Fruit fly (Drosophila melanogaster): ENCODE results near the gene aay.

The aay gene

dm6 chr3L:9396704-9397103, 26.3 kb upstream of the aay start (continued):
- TF ChIP-seq chinmo (GFP tag; IDR thresholded peaks at IDR 0.05; ENCODE audit: partially characterized antibody), result peak; percentile 75; the same call in 1 of the 4 replicates
- peak; percentile 67 for TF ChIP-seq crol (GFP tag; IDR thresholded peaks at IDR 0.05)
- TF ChIP-seq sima (GFP tag; optimal IDR thresholded peaks at IDR 0.05), result no peak
- TF ChIP-seq CG8290 (GFP tag; optimal IDR thresholded peaks at IDR 0.05), result no peak
- TF ChIP-seq CG8290 (tag; optimal IDR thresholded peaks at IDR 0.05), result peak in 1 of 2 experiments; percentile 21
- no peak for TF ChIP-seq CG12942 (GFP tag; optimal IDR thresholded peaks at IDR 0.05)
- TF ChIP-seq Optix (GFP tag; IDR thresholded peaks at IDR 0.05), result no peak

DNA sequence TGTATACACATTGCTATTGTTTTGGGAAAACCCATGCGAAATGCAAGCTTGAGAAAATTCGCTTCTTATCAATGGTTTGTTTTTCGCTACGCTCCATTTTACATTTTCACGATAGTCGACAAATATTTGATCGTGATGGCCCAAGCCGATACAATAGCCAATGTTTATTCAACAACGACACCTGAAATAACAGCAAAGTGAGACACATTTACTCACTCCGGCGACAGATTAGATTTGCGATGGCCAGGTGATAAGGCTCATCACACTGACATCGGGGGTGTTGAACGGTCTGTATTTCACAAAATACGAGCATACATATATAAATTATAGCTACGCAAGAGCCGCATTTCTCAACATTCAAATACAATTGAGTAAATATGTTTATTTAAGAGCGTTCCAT, 25.9 kb upstream of the aay start:
- TF ChIP-seq CG34376 (GFP tag; optimal IDR thresholded peaks at IDR 0.05), result peak; percentile 75
- peak; percentile 84 for TF ChIP-seq cwo (GFP tag; optimal IDR thresholded peaks at IDR 0.05)
- peak; percentile 33; the same call in 1 of the 2 replicates for TF ChIP-seq CG14441 (GFP tag; IDR thresholded peaks at IDR 0.05)
- TF ChIP-seq nau (GFP tag; optimal IDR thresholded peaks at IDR 0.05), result peak; percentile 82
- no peak for TF ChIP-seq nerfin-2 (GFP tag; IDR thresholded peaks at IDR 0.05; ENCODE audit: partially characterized antibody)
- TF ChIP-seq luna (GFP tag; optimal IDR thresholded peaks at IDR 0.05), result peak; percentile 82
- no peak for TF ChIP-seq CG10462 (GFP tag; optimal IDR thresholded peaks at IDR 0.05)
- TF ChIP-seq Dek (tag; optimal IDR thresholded peaks at IDR 0.05), result peak; percentile 40
- no peak for TF ChIP-seq CG6791 (GFP tag; IDR thresholded peaks at IDR 0.05; ENCODE audit: partially characterized antibody)
- TF ChIP-seq CG3065 (GFP tag; optimal IDR thresholded peaks at IDR 0.05), result no peak
- TF ChIP-seq CG4404 (GFP tag; IDR thresholded peaks at IDR 0.05), result no peak
- TF ChIP-seq rib (GFP tag; IDR thresholded peaks at IDR 0.05), result peak; percentile 33; the same call in 1 of the 2 replicates
- TF ChIP-seq mirr (GFP tag; optimal IDR thresholded peaks at IDR 0.05), result peak; percentile 92
- TF ChIP-seq CG1832 (GFP tag; optimal IDR thresholded peaks at IDR 0.05), result no peak
- TF ChIP-seq cas (GFP tag; IDR thresholded peaks at IDR 0.05), result peak; percentile 64; the same call in 1 of the 2 replicates
- TF ChIP-seq Bteb2 (GFP tag; optimal IDR thresholded peaks at IDR 0.05), result peak; percentile 3
- no peak for TF ChIP-seq pb (GFP tag; optimal IDR thresholded peaks at IDR 0.05)
- TF ChIP-seq Nf-YC (tag; optimal IDR thresholded peaks at IDR 0.05), result peak; percentile 22
- TF ChIP-seq CG8290 (GFP tag; optimal IDR thresholded peaks at IDR 0.05), result peak; percentile 53
- TF ChIP-seq CG8290 (tag; optimal IDR thresholded peaks at IDR 0.05), result peak in 1 of 2 experiments; percentile 91
- peak; percentile 36 for TF ChIP-seq tup (GFP tag; optimal IDR thresholded peaks at IDR 0.05)
- TF ChIP-seq Dad (GFP tag; optimal IDR thresholded peaks at IDR 0.05), result peak; percentile 59
- peak; percentile 6 for TF ChIP-seq CG12391 (tag; optimal IDR thresholded peaks at IDR 0.05)
- TF ChIP-seq E2f1 (GFP tag; IDR thresholded peaks at IDR 0.05), result peak; percentile 24; the same call in 1 of the 2 replicates
- peak; percentile 68 for TF ChIP-seq mam (GFP tag; optimal IDR thresholded peaks at IDR 0.05)
- TF ChIP-seq zen2 (GFP tag; IDR thresholded peaks at IDR 0.05; ENCODE audit: partially characterized antibody), result no peak
- TF ChIP-seq CG11093 (GFP tag; IDR thresholded peaks at IDR 0.05), result no peak
- peak; percentile 65 for TF ChIP-seq bcd (GFP tag; optimal IDR thresholded peaks at IDR 0.05)
- TF ChIP-seq lola (GFP tag; optimal IDR thresholded peaks at IDR 0.05), result no peak
- TF ChIP-seq CG2116 (GFP tag; optimal IDR thresholded peaks at IDR 0.05), result peak; percentile 11
- peak; percentile 63 for TF ChIP-seq onecut (GFP tag; IDR thresholded peaks at IDR 0.05)
- peak; percentile 66 for TF ChIP-seq CG10209 (GFP tag; optimal IDR thresholded peaks at IDR 0.05)
- peak; percentile 68 for TF ChIP-seq Camta (GFP tag; optimal IDR thresholded peaks at IDR 0.05)
- peak; percentile 1 for TF ChIP-seq CG15269 (tag; optimal IDR thresholded peaks at IDR 0.05)
- TF ChIP-seq bab2 (GFP tag; optimal IDR thresholded peaks at IDR 0.05), result peak; percentile 44
- TF ChIP-seq gcm2 (GFP tag; optimal IDR thresholded peaks at IDR 0.05), result no peak
- TF ChIP-seq CG8478 (optimal IDR thresholded peaks at IDR 0.05), result no peak
- TF ChIP-seq lilli (GFP tag; optimal IDR thresholded peaks at IDR 0.05), result peak; percentile 17
- peak; percentile 35; the same call in 1 of the 2 replicates for TF ChIP-seq CG31441 (GFP tag; IDR thresholded peaks at IDR 0.05)
- TF ChIP-seq CG3838 (GFP tag; optimal IDR thresholded peaks at IDR 0.05), result no peak
- TF ChIP-seq ems (GFP tag; optimal IDR thresholded peaks at IDR 0.05), result peak; percentile 38
- TF ChIP-seq CG2199 (GFP tag; IDR thresholded peaks at IDR 0.05), result peak; percentile 47; the same call in 1 of the 3 replicates
- TF ChIP-seq CG15073 (GFP tag; optimal IDR thresholded peaks at IDR 0.05), result no peak
- TF ChIP-seq CG31365 (tag; optimal IDR thresholded peaks at IDR 0.05), result peak; percentile 82

Measured in whole organism, embryonic.